Worm (Caenorhabditis elegans): ENCODE measurements around the gene T02H6.1.

The T02H6.1 gene

ce11 chrII:764385-764784 lies 55.2 kb downstream of the T02H6.1 start:
- TF ChIP-seq K11D2.4 (GFP tag; IDR thresholded peaks at IDR 0.05) (no peak), lin-35 (GFP tag; optimal IDR thresholded peaks at IDR 0.05) (no peak), atf-7 (tag; optimal IDR thresholded peaks at IDR 0.05) (no peak), Y95B8A.8 (GFP tag; IDR thresholded peaks at IDR 0.05) (no peak), ceh-100 (GFP tag; IDR thresholded peaks at IDR 0.05) (no peak), hlh-26 (GFP tag; conservative IDR thresholded peaks at IDR 0.05) (no peak), ztf-22 (GFP tag; optimal IDR thresholded peaks at IDR 0.05) (no peak), let-607 (tag; optimal IDR thresholded peaks at IDR 0.05) (no peak), madf-10 (tag; optimal IDR thresholded peaks at IDR 0.05) (no peak), tbx-9 (tag; optimal IDR thresholded peaks at IDR 0.05; ENCODE audit: borderline replicate concordance) (no peak), egl-18 (GFP tag; IDR thresholded peaks at IDR 0.05) (no peak), ztf-25 (GFP tag; IDR thresholded peaks at IDR 0.05) (no peak), F49E8.2 (tag; optimal IDR thresholded peaks at IDR 0.05; ENCODE audit: insufficient read depth) (no peak), F55B11.4 (tag; optimal IDR thresholded peaks at IDR 0.05; ENCODE audit: borderline replicate concordance, insufficient read depth) (no peak), F57A8.1 (GFP tag; optimal IDR thresholded peaks at IDR 0.05) (no peak), F52B5.7 (tag; optimal IDR thresholded peaks at IDR 0.05) (no peak), ztf-3 (GFP tag; optimal IDR thresholded peaks at IDR 0.05) (no peak), attf-3 (GFP tag; conservative IDR thresholded peaks at IDR 0.05) (no peak), repo-1 (tag; optimal IDR thresholded peaks at IDR 0.05) (no peak), F22D6.2 (tag; optimal IDR thresholded peaks at IDR 0.05) (no peak)

- TF ChIP-seq F52B5.7 (tag; optimal IDR thresholded peaks at IDR 0.05), result no peak
- no peak for TF ChIP-seq mes-4 (tag; optimal IDR thresholded peaks at IDR 0.05)
- no peak for TF ChIP-seq nfya-2 (GFP tag; IDR thresholded peaks at IDR 0.05)
- no peak for TF ChIP-seq bed-2 (GFP tag; IDR thresholded peaks at IDR 0.05)
- TF ChIP-seq madf-10 (tag; optimal IDR thresholded peaks at IDR 0.05), result no peak
- TF ChIP-seq lsl-1 (GFP tag; optimal IDR thresholded peaks at IDR 0.05), result no peak
- TF ChIP-seq chd-7 (tag; optimal IDR thresholded peaks at IDR 0.05), result no peak
- no peak for TF ChIP-seq snpc-1.1 (tag; optimal IDR thresholded peaks at IDR 0.05; ENCODE audit: insufficient read depth)
- TF ChIP-seq tbx-9 (tag; optimal IDR thresholded peaks at IDR 0.05; ENCODE audit: borderline replicate concordance), result no peak
- no peak for TF ChIP-seq nhr-90 (tag; optimal IDR thresholded peaks at IDR 0.05)
- no peak for TF ChIP-seq him-1 (tag; optimal IDR thresholded peaks at IDR 0.05)
- no peak for TF ChIP-seq cebp-2 (GFP tag; IDR thresholded peaks at IDR 0.05)
- TF ChIP-seq rec-8 (tag; optimal IDR thresholded peaks at IDR 0.05), result no peak
- TF ChIP-seq attf-6 (GFP tag; IDR thresholded peaks at IDR 0.05), result no peak
- TF ChIP-seq ceh-58 (GFP tag; IDR thresholded peaks at IDR 0.05), result no peak
- TF ChIP-seq atf-7 (tag; optimal IDR thresholded peaks at IDR 0.05), result no peak
- TF ChIP-seq hrde-1 (tag; optimal IDR thresholded peaks at IDR 0.05; ENCODE audit: borderline replicate concordance), result no peak
- no peak for TF ChIP-seq akir-1 (GFP tag; optimal IDR thresholded peaks at IDR 0.05)
These were observed 56.0 kb downstream of the T02H6.1 start, which contains the start of gene C08G5.7 for ce11 chrII:765219-765618. C08G5.7 (minus strand) TSS chrII:765319.

- TF ChIP-seq bed-2 (GFP tag; IDR thresholded peaks at IDR 0.05) (no peak), ama-1 (optimal IDR thresholded peaks at IDR 0.05) (no peak), ama-1 (GFP tag; optimal IDR thresholded peaks at IDR 0.05) (no peak), lin-26 (GFP tag; IDR thresholded peaks at IDR 0.05) (peak; percentile 8; the same call in 1 of the 2 replicates), rec-8 (tag; optimal IDR thresholded peaks at IDR 0.05) (peak in 1 of 2 experiments; percentile 39), sptf-2 (GFP tag; optimal IDR thresholded peaks at IDR 0.05) (no peak), B0261.1 (tag; optimal IDR thresholded peaks at IDR 0.05) (peak; percentile 54), Y79H2A.3 (GFP tag; conservative IDR thresholded peaks at IDR 0.05) (no peak), cebp-2 (GFP tag; IDR thresholded peaks at IDR 0.05) (no peak), pbrm-1 (GFP tag; IDR thresholded peaks at IDR 0.05) (no peak), tbp1 (GFP tag; optimal IDR thresholded peaks at IDR 0.05) (peak; percentile 82), ztf-18 (tag; optimal IDR thresholded peaks at IDR 0.05) (peak; percentile 32), ztf-3 (GFP tag; optimal IDR thresholded peaks at IDR 0.05) (no peak), attf-6 (GFP tag; IDR thresholded peaks at IDR 0.05) (no peak), lin-40 (tag; optimal IDR thresholded peaks at IDR 0.05) (no peak), die-1 (tag; optimal IDR thresholded peaks at IDR 0.05) (peak; percentile 44), F52B5.7 (tag; optimal IDR thresholded peaks at IDR 0.05) (no peak), sea-2 (GFP tag; IDR thresholded peaks at IDR 0.05) (no peak)
These were observed 60.1 kb downstream of the T02H6.1 start for ce11 chrII:769250-769649.
